Worm (Caenorhabditis elegans) whole organism, L2 larva: ENCODE measurements around the gene nhr-199.
A peak's percentile ranks its signal among the peaks of the same experiment; 100 is the strongest.

Experiments used
- C34F6.9 ChIP-seq: fragments of 150-350 bp; optimal IDR thresholded peaks from 2 replicates; lab custom pipeline; 2014; ENCODE audit warnings: missing biosample characterization, missing genetic modification characterization
- F13H6.1 ChIP-seq: sonication (generic microtip); optimal IDR thresholded peaks from 2 replicates; lab custom pipeline; 2016; ENCODE audit warnings: missing genetic modification characterization, missing compliant biosample characterization
- R02D3.7 ChIP-seq: fragments of 150-350 bp; optimal IDR thresholded peaks from 2 replicates; lab custom pipeline; 2014; ENCODE audit warnings: missing biosample characterization, missing genetic modification characterization
- Y55F3AM.14 ChIP-seq: fragments of 200-800 bp; sonication (Bioruptor generic); optimal IDR thresholded peaks from 2 replicates; lab custom pipeline; 2018; ENCODE audit warnings: mild to moderate bottlenecking, missing genetic modification characterization, missing compliant biosample characterization
- ZK546.5 ChIP-seq: sonication (generic microtip); optimal IDR thresholded peaks from 2 replicates; lab custom pipeline; 2017; ENCODE audit warnings: missing biosample characterization, missing genetic modification characterization
- alr-1 ChIP-seq: fragments of 150-350 bp; optimal IDR thresholded peaks from 2 replicates; lab custom pipeline; 2014; ENCODE audit warnings: missing biosample characterization, missing genetic modification characterization
- aly-2 ChIP-seq: fragments of 150-350 bp; optimal IDR thresholded peaks from 2 replicates; lab custom pipeline; 2014; ENCODE audit warnings: missing biosample characterization, missing genetic modification characterization
- ama-1 ChIP-seq: fragments of 150-350 bp; optimal IDR thresholded peaks from 2 replicates; lab custom pipeline; 2018; ENCODE audit warnings: inconsistent platforms
- blmp-1 ChIP-seq: sonication (generic microtip); optimal IDR thresholded peaks from 2 replicates; lab custom pipeline; 2017; ENCODE audit warnings: missing genetic modification characterization, mild to moderate bottlenecking, missing compliant biosample characterization, antibody characterized with exemption, moderate library complexity; ENCODE audit not compliant: insufficient read depth
- ceh-16 ChIP-seq: fragments of 150-350 bp; optimal IDR thresholded peaks from 2 replicates; lab custom pipeline; 2014; ENCODE audit warnings: missing biosample characterization, missing genetic modification characterization
- ceh-82 ChIP-seq: fragments of 150-350 bp; optimal IDR thresholded peaks from 2 replicates; lab custom pipeline; 2014; ENCODE audit warnings: missing biosample characterization, missing genetic modification characterization
- crh-2 ChIP-seq: sonication (generic microtip); optimal IDR thresholded peaks from 2 replicates; lab custom pipeline; 2017; ENCODE audit warnings: missing biosample characterization, missing genetic modification characterization
- dmd-4 ChIP-seq: sonication (generic microtip); optimal IDR thresholded peaks from 2 replicates; lab custom pipeline; 2017; ENCODE audit warnings: missing biosample characterization, missing genetic modification characterization
- egl-27 ChIP-seq: sonication (generic microtip); optimal IDR thresholded peaks from 3 replicates; lab custom pipeline; 2017; ENCODE audit warnings: missing biosample characterization, missing genetic modification reagents, missing genetic modification characterization
- elt-1 ChIP-seq: fragments of 150-350 bp; optimal IDR thresholded peaks from 2 replicates; lab custom pipeline; 2014; ENCODE audit warnings: missing biosample characterization, missing genetic modification characterization
- elt-3 ChIP-seq: sonication (generic microtip); optimal IDR thresholded peaks from 2 replicates; lab custom pipeline; 2017; ENCODE audit warnings: missing biosample characterization, missing genetic modification characterization
- fos-1 ChIP-seq: fragments of 150-350 bp; optimal IDR thresholded peaks from 2 replicates; lab custom pipeline; 2014; ENCODE audit warnings: missing biosample characterization, missing genetic modification characterization
- gmeb-1 ChIP-seq: fragments of 150-350 bp; optimal IDR thresholded peaks from 2 replicates; lab custom pipeline; 2014; ENCODE audit warnings: missing biosample characterization, missing genetic modification characterization
- lin-11 ChIP-seq: fragments of 150-350 bp; sonication (generic microtip); optimal IDR thresholded peaks from 2 replicates; lab custom pipeline; 2014; ENCODE audit warnings: missing biosample characterization, missing genetic modification characterization, inconsistent platforms, mixed read lengths
- lin-13 ChIP-seq: fragments of 150-350 bp; optimal IDR thresholded peaks from 2 replicates; lab custom pipeline; 2014; ENCODE audit warnings: missing biosample characterization, missing genetic modification reagents, missing genetic modification characterization
- lin-39 ChIP-seq: fragments of 150-350 bp; optimal IDR thresholded peaks from 2 replicates; lab custom pipeline; 2014; ENCODE audit warnings: missing biosample characterization, missing genetic modification reagents, missing genetic modification characterization
- lsy-2 ChIP-seq, 2 experiments: fragments of 150-350 bp in 1 of 2; sonication (generic microtip) in 1 of 2; optimal IDR thresholded peaks; 2 replicates each; lab custom pipeline; 2014 to 2017; ENCODE audit warnings: missing biosample characterization in 2 of 2, missing genetic modification characterization in 2 of 2
- mab-5 ChIP-seq: fragments of 150-350 bp; optimal IDR thresholded peaks from 2 replicates; lab custom pipeline; 2014; ENCODE audit warnings: missing biosample characterization, missing genetic modification characterization
- mbf-1 ChIP-seq: sonication (generic microtip); optimal IDR thresholded peaks from 2 replicates; lab custom pipeline; 2017; ENCODE audit warnings: missing biosample characterization, missing genetic modification characterization
- mdl-1 ChIP-seq, 2 experiments: fragments of 150-350 bp in 1 of 2; sonication (generic microtip) in 1 of 2; optimal IDR thresholded peaks; 2 replicates each; lab custom pipeline; 2017; ENCODE audit warnings: missing biosample characterization in 2 of 2, missing genetic modification characterization in 2 of 2
- nhr-10 ChIP-seq: sonication (generic microtip); optimal IDR thresholded peaks from 2 replicates; lab custom pipeline; 2017; ENCODE audit warnings: missing biosample characterization, missing genetic modification characterization
- nhr-11 ChIP-seq: fragments of 150-350 bp; optimal IDR thresholded peaks from 2 replicates; lab custom pipeline; 2014; ENCODE audit warnings: missing biosample characterization, missing genetic modification characterization
- nhr-12 ChIP-seq: fragments of 150-350 bp; optimal IDR thresholded peaks from 2 replicates; lab custom pipeline; 2014; ENCODE audit warnings: missing biosample characterization, missing genetic modification characterization
- nhr-129 ChIP-seq: fragments of 150-350 bp; optimal IDR thresholded peaks from 2 replicates; lab custom pipeline; 2014; ENCODE audit warnings: missing biosample characterization, missing genetic modification characterization
- nhr-21 ChIP-seq: fragments of 150-350 bp; optimal IDR thresholded peaks from 2 replicates; lab custom pipeline; 2014; ENCODE audit warnings: missing biosample characterization, missing genetic modification characterization
- nhr-23 ChIP-seq: fragments of 150-350 bp; optimal IDR thresholded peaks from 2 replicates; lab custom pipeline; 2014; ENCODE audit warnings: missing biosample characterization, missing genetic modification reagents, missing genetic modification characterization
- nhr-237 ChIP-seq: fragments of 150-350 bp; optimal IDR thresholded peaks from 2 replicates; lab custom pipeline; 2014; ENCODE audit warnings: missing biosample characterization, missing genetic modification characterization
- nhr-25 ChIP-seq: fragments of 150-350 bp; sonication (generic microtip); optimal IDR thresholded peaks from 3 replicates; lab custom pipeline; 2014; ENCODE audit warnings: missing biosample characterization, missing genetic modification characterization
- nhr-6 ChIP-seq: fragments of 150-350 bp; optimal IDR thresholded peaks from 2 replicates; lab custom pipeline; 2014; ENCODE audit warnings: missing biosample characterization, missing genetic modification characterization
- nhr-77 ChIP-seq: fragments of 150-350 bp; optimal IDR thresholded peaks from 2 replicates; lab custom pipeline; 2014; ENCODE audit warnings: missing biosample characterization, missing genetic modification characterization
- peb-1 ChIP-seq: fragments of 150-350 bp; optimal IDR thresholded peaks from 2 replicates; lab custom pipeline; 2014; ENCODE audit warnings: missing biosample characterization, missing genetic modification characterization
- sem-4 ChIP-seq: fragments of 150-350 bp; optimal IDR thresholded peaks from 2 replicates; lab custom pipeline; 2014; ENCODE audit warnings: missing biosample characterization, missing genetic modification reagents, missing genetic modification characterization
- skn-1 ChIP-seq: sonication (generic microtip); optimal IDR thresholded peaks from 2 replicates; lab custom pipeline; 2017; ENCODE audit warnings: missing biosample characterization, missing genetic modification characterization
- sma-3 ChIP-seq: sonication (generic microtip); optimal IDR thresholded peaks from 2 replicates; lab custom pipeline; 2016; ENCODE audit warnings: missing genetic modification reagents, missing genetic modification characterization, missing compliant biosample characterization
- sma-9 ChIP-seq, 2 experiments: fragments of 150-350 bp in 1 of 2; sonication (generic microtip) in 1 of 2; optimal IDR thresholded peaks; 2 replicates each; lab custom pipeline; 2014 to 2016; ENCODE audit warnings: missing genetic modification characterization in 2 of 2, mild to moderate bottlenecking in 1 of 2, missing biosample characterization in 1 of 2, missing compliant biosample characterization in 1 of 2, missing genetic modification reagents in 1 of 2, moderate library complexity in 1 of 2
- snpc-4 ChIP-seq: fragments of 150-350 bp; optimal IDR thresholded peaks from 2 replicates; lab custom pipeline; 2014; ENCODE audit warnings: missing biosample characterization, missing genetic modification characterization
- unc-39 ChIP-seq: fragments of 150-350 bp; optimal IDR thresholded peaks from 2 replicates; lab custom pipeline; 2014; ENCODE audit warnings: missing biosample characterization, missing genetic modification characterization
- unc-55 ChIP-seq: fragments of 150-350 bp; sonication (generic microtip); optimal IDR thresholded peaks from 3 replicates; lab custom pipeline; 2014; ENCODE audit warnings: missing biosample characterization, missing genetic modification reagents, missing genetic modification characterization
- unc-62 ChIP-seq: fragments of 150-350 bp; optimal IDR thresholded peaks from 2 replicates; lab custom pipeline; 2014; ENCODE audit warnings: missing biosample characterization, missing genetic modification reagents, missing genetic modification characterization
- zag-1 ChIP-seq: fragments of 150-350 bp; optimal IDR thresholded peaks from 2 replicates; lab custom pipeline; 2014; ENCODE audit warnings: missing biosample characterization, missing genetic modification characterization
- ztf-1 ChIP-seq: fragments of 200-800 bp; sonication (Bioruptor generic); conservative IDR thresholded peaks from 2 replicates; pipeline ENCODE4 v1.3.6; 2022; ENCODE audit warnings: missing genetic modification characterization, missing compliant biosample characterization
- ztf-11 ChIP-seq: sonication (generic microtip); optimal IDR thresholded peaks from 2 replicates; lab custom pipeline; 2017; ENCODE audit warnings: missing biosample characterization, missing genetic modification characterization
- ztf-4 ChIP-seq: fragments of 150-350 bp; optimal IDR thresholded peaks from 2 replicates; lab custom pipeline; 2014; ENCODE audit warnings: missing biosample characterization, missing genetic modification characterization

Gene nhr-199

DNA sequence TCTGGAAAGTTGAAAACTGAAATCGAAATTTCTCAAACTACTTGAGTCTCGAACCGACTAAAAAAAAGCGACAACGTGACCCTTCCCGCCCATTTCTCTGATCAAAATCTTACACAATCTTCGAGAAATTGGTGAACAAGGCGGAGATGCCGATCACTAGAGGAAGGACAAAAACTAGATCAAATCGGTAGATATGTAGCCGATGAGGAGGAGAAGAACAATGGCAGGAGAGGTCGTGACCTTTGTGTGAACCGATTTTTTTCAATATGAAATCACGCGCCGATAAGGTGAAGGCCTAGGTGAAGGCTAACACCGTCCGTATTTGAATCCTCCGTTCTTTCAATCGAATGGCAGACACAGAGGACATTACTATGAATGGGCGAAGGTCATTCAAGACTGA is 38.7 kb downstream of the nhr-199 start:
- peak; percentile 75 for TF ChIP-seq ceh-16 (tag; lab: Kevin White, UChicago)
- no peak for TF ChIP-seq ZK546.5 (tag; lab: Kevin White, UChicago)
- peak; percentile 19 for TF ChIP-seq egl-27 (tag; lab: Kevin White, UChicago)
- peak; percentile 77 for TF ChIP-seq blmp-1 (tag; lab: Kevin White, UChicago)
- TF ChIP-seq skn-1 (tag; lab: Kevin White, UChicago), result no peak
- no peak for TF ChIP-seq lin-39 (tag; lab: Kevin White, UChicago)
- no peak for TF ChIP-seq nhr-10
- no peak for TF ChIP-seq aly-2 (tag; lab: Kevin White, UChicago)
- no peak for TF ChIP-seq C34F6.9 (tag; lab: Kevin White, UChicago)
- TF ChIP-seq ceh-82, result no peak
- TF ChIP-seq sma-3 (GFP tag; lab: Kevin White, UChicago), result peak; percentile 32
- TF ChIP-seq nhr-11, result no peak
- TF ChIP-seq dmd-4 (tag; lab: Kevin White, UChicago), result no peak
- TF ChIP-seq sem-4 (tag; lab: Kevin White, UChicago), result peak; percentile 43
- peak; percentile 17 for TF ChIP-seq nhr-6 (tag; lab: Kevin White, UChicago)
- TF ChIP-seq lin-11 (tag; lab: Kevin White, UChicago), result no peak
- no peak for TF ChIP-seq mdl-1 (tag; optimal IDR thresholded peaks at IDR 0.05; lab: Kevin White, UChicago)
- TF ChIP-seq unc-39, result no peak
- TF ChIP-seq mbf-1, result no peak
- no peak for TF ChIP-seq crh-2 (tag; lab: Kevin White, UChicago)
- peak; percentile 92 for TF ChIP-seq nhr-23
- peak; percentile 73 for TF ChIP-seq sma-9 (GFP tag; optimal IDR thresholded peaks at IDR 0.05; lab: Kevin White, UChicago)
- TF ChIP-seq sma-9 (tag; optimal IDR thresholded peaks at IDR 0.05; lab: Kevin White, UChicago), result no peak
- TF ChIP-seq elt-3, result no peak
- peak; percentile 98 for TF ChIP-seq elt-1
- no peak for TF ChIP-seq gmeb-1 (tag; lab: Kevin White, UChicago)
- TF ChIP-seq lin-13 (GFP tag; lab: Kevin White, UChicago), result no peak
- TF ChIP-seq Y55F3AM.14, result no peak
- TF ChIP-seq lsy-2 (tag; optimal IDR thresholded peaks at IDR 0.05; lab: Kevin White, UChicago), result no peak
- TF ChIP-seq mab-5 (tag; lab: Kevin White, UChicago), result no peak
- TF ChIP-seq snpc-4 (tag; lab: Kevin White, UChicago), result no peak
- no peak for TF ChIP-seq unc-55
- no peak for TF ChIP-seq unc-62
- TF ChIP-seq fos-1 (tag; lab: Kevin White, UChicago), result no peak
- no peak for TF ChIP-seq nhr-77
- no peak for TF ChIP-seq alr-1 (tag; lab: Kevin White, UChicago)
- no peak for TF ChIP-seq R02D3.7
- no peak for TF ChIP-seq nhr-21
- TF ChIP-seq nhr-129, result no peak
- no peak for TF ChIP-seq ama-1 (lab: Kevin White, UChicago)
- peak; percentile 8 for TF ChIP-seq peb-1 (tag; lab: Kevin White, UChicago)
- TF ChIP-seq ztf-4 (tag; lab: Kevin White, UChicago), result no peak
- no peak for TF ChIP-seq F13H6.1 (tag; lab: Kevin White, UChicago)
- peak; percentile 96 for TF ChIP-seq nhr-25
- TF ChIP-seq ztf-11, result no peak
- no peak for TF ChIP-seq zag-1 (tag; lab: Kevin White, UChicago)
- TF ChIP-seq ztf-1 (GFP tag; lab: Robert Waterston, UW), result no peak
- no peak for TF ChIP-seq nhr-237 (tag; lab: Kevin White, UChicago)
- no peak for TF ChIP-seq nhr-12
